Worm (Caenorhabditis elegans): ENCODE data around the gene pac-1.
A peak's percentile ranks its signal among the peaks of the same experiment; 100 is the strongest.

Gene pac-1

ce11 chrIII:8449160-8449807 is 45.5 kb upstream of the pac-1 start, which contains the start of gene mrpl-32 (continued):
- TF ChIP-seq mes-2 (tag; optimal IDR thresholded peaks at IDR 0.05; ENCODE audit: poor library complexity, severe bottlenecking) (peak; percentile 50), zip-2 (tag; optimal IDR thresholded peaks at IDR 0.05) (no peak), daf-16 (GFP tag; optimal IDR thresholded peaks at IDR 0.05) (peak; percentile 10 to 41), daf-16 (tag; optimal IDR thresholded peaks at IDR 0.05) (peak; percentile 11), fkh-10 (GFP tag; optimal IDR thresholded peaks at IDR 0.05) (no peak), ces-1 (GFP tag; optimal IDR thresholded peaks at IDR 0.05) (no peak), jun-1 (tag; optimal IDR thresholded peaks at IDR 0.05) (no peak), saeg-2 (GFP tag; IDR thresholded peaks at IDR 0.05) (no peak), pqm-1 (tag; optimal IDR thresholded peaks at IDR 0.05) (no peak), dmd-8 (GFP tag; IDR thresholded peaks at IDR 0.05) (no peak), ama-1 (optimal IDR thresholded peaks at IDR 0.05) (peak; percentile 16), ceh-32 (tag; optimal IDR thresholded peaks at IDR 0.05; ENCODE audit: poor library complexity) (no peak), tag-97 (GFP tag; IDR thresholded peaks at IDR 0.05) (no peak), nhr-10 (tag; optimal IDR thresholded peaks at IDR 0.05) (no peak), T20F7.1 (GFP tag; optimal IDR thresholded peaks at IDR 0.05) (peak; percentile 75), F26F4.8 (GFP tag; conservative IDR thresholded peaks at IDR 0.05) (no peak), nhr-48 (tag; optimal IDR thresholded peaks at IDR 0.05) (no peak), mdt-29 (GFP tag; IDR thresholded peaks at IDR 0.05) (no peak), arid-1 (GFP tag; conservative IDR thresholded peaks at IDR 0.05) (peak; percentile 75), skn-1 (tag; optimal IDR thresholded peaks at IDR 0.05) (no peak), ceh-62 (tag; optimal IDR thresholded peaks at IDR 0.05) (no peak), daf-19 (GFP tag; conservative IDR thresholded peaks at IDR 0.05) (no peak), nhr-102 (tag; optimal IDR thresholded peaks at IDR 0.05) (peak; percentile 35), php-3 (GFP tag; IDR thresholded peaks at IDR 0.05) (peak; percentile 33; the same call in 1 of the 2 replicates), unc-62 (GFP tag; optimal IDR thresholded peaks at IDR 0.05 in 1 of 2) (no peak), unc-62 (tag; optimal IDR thresholded peaks at IDR 0.05) (no peak), nhr-6 (tag; optimal IDR thresholded peaks at IDR 0.05) (peak; percentile 15), egl-43 (GFP tag; IDR thresholded peaks at IDR 0.05) (no peak), mxl-2 (GFP tag; conservative IDR thresholded peaks at IDR 0.05) (no peak), ceh-44 (GFP tag; IDR thresholded peaks at IDR 0.05) (no peak), zip-11 (GFP tag; IDR thresholded peaks at IDR 0.05) (peak; percentile 32; the same call in 1 of the 2 replicates), unc-39 (tag; optimal IDR thresholded peaks at IDR 0.05) (no peak), attf-4 (tag; optimal IDR thresholded peaks at IDR 0.05) (no peak), lin-29 (GFP tag; IDR thresholded peaks at IDR 0.05) (no peak), mdl-1 (tag; optimal IDR thresholded peaks at IDR 0.05) (no peak), nhr-11 (tag; optimal IDR thresholded peaks at IDR 0.05) (no peak), set-16 (GFP tag; IDR thresholded peaks at IDR 0.05) (no peak), snpc-4 (tag; optimal IDR thresholded peaks at IDR 0.05) (no peak), lin-38 (GFP tag; IDR thresholded peaks at IDR 0.05) (peak; percentile 77), ZK337.2 (GFP tag; IDR thresholded peaks at IDR 0.05) (no peak), F44E2.7 (GFP tag; IDR thresholded peaks at IDR 0.05) (no peak), lin-15B (tag; optimal IDR thresholded peaks at IDR 0.05) (no peak), lin-39 (tag; optimal IDR thresholded peaks at IDR 0.05) (no peak), tra-1 (GFP tag; IDR thresholded peaks at IDR 0.05) (no peak), sdz-12 (GFP tag; optimal IDR thresholded peaks at IDR 0.05) (no peak), R02D3.7 (tag; optimal IDR thresholded peaks at IDR 0.05) (no peak), ceh-28 (tag; optimal IDR thresholded peaks at IDR 0.05) (no peak), snpc-1.2 (GFP tag; IDR thresholded peaks at IDR 0.05) (peak; percentile 28; the same call in 1 of the 2 replicates), T26A8.4 (GFP tag; IDR thresholded peaks at IDR 0.05) (no peak), hmg-1.1 (GFP tag; IDR thresholded peaks at IDR 0.05) (no peak), gei-8 (GFP tag; optimal IDR thresholded peaks at IDR 0.05) (no peak), F37D6.2 (tag; optimal IDR thresholded peaks at IDR 0.05) (no peak), nhr-41 (GFP tag; IDR thresholded peaks at IDR 0.05) (no peak)

Data from whole organism, L4 larva.